Fruit fly (Drosophila melanogaster): ENCODE data around the gene CG46466.

The CG46466 gene

DNA sequence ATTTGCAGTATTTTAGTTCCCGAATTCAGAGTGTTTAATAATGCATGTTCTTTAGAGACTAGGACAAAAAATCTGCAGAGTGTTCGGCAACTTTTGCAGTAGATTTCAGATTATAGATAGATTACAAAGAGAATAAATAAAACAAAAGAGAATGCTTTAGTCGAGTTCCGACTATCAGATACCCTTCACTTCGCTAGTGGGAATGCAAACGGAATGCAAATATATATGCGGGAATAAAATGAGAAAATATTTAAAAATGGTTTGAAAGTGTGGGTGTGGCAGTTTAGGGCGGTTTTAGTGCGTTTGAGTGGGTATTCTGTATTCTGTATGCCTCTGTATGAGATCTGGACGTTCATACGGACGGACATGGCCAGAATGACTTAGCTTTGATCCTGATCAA is 43.9 kb upstream of the CG46466 start:
- TF ChIP-seq CG7963 (GFP tag; IDR thresholded peaks at IDR 0.05; ENCODE audit: partially characterized antibody) (peak; percentile 47; the same call in 1 of the 3 replicates), Nf-YB (GFP tag; optimal IDR thresholded peaks at IDR 0.05) (no peak), ATbp (GFP tag; optimal IDR thresholded peaks at IDR 0.05) (no peak), chn (GFP tag; optimal IDR thresholded peaks at IDR 0.05) (no peak), CG14860 (GFP tag; IDR thresholded peaks at IDR 0.05; ENCODE audit: partially characterized antibody) (peak; percentile 57), CG16813 (GFP tag; IDR thresholded peaks at IDR 0.05; ENCODE audit: partially characterized antibody) (peak; percentile 74), CG14441 (GFP tag; IDR thresholded peaks at IDR 0.05) (no peak), caup (GFP tag; optimal IDR thresholded peaks at IDR 0.05; ENCODE audit: severe bottlenecking) (no peak), CG3065 (GFP tag; optimal IDR thresholded peaks at IDR 0.05) (no peak), CG12236 (GFP tag; optimal IDR thresholded peaks at IDR 0.05) (no peak), HLH4C (GFP tag; IDR thresholded peaks at IDR 0.05; ENCODE audit: partially characterized antibody) (peak; percentile 66), CG6175 (GFP tag; IDR thresholded peaks at IDR 0.05) (no peak), hb (GFP tag; IDR thresholded peaks at IDR 0.05; ENCODE audit: partially characterized antibody) (no peak), amos (GFP tag; IDR thresholded peaks at IDR 0.05; ENCODE audit: partially characterized antibody) (peak; percentile 5; the same call in 1 of the 2 replicates), CG9876 (GFP tag; optimal IDR thresholded peaks at IDR 0.05) (no peak), CG30403 (GFP tag; optimal IDR thresholded peaks at IDR 0.05) (no peak), unpg (GFP tag; optimal IDR thresholded peaks at IDR 0.05) (no peak), lola (GFP tag; optimal IDR thresholded peaks at IDR 0.05) (no peak), CG14710 (tag; optimal IDR thresholded peaks at IDR 0.05) (no peak), Sin3A (optimal IDR thresholded peaks at IDR 0.05) (no peak), CG6791 (GFP tag; IDR thresholded peaks at IDR 0.05; ENCODE audit: partially characterized antibody) (peak; percentile 73; the same call in 2 of the 3 replicates), CG17802 (tag; optimal IDR thresholded peaks at IDR 0.05) (no peak), cwo (GFP tag; optimal IDR thresholded peaks at IDR 0.05) (no peak), CG14965 (GFP tag; optimal IDR thresholded peaks at IDR 0.05; ENCODE audit: borderline replicate concordance) (no peak), Dek (tag; optimal IDR thresholded peaks at IDR 0.05) (no peak), fd3F (GFP tag; optimal IDR thresholded peaks at IDR 0.05) (no peak), tx (GFP tag; optimal IDR thresholded peaks at IDR 0.05) (no peak), CG4707 (GFP tag; optimal IDR thresholded peaks at IDR 0.05) (no peak), en (GFP tag; optimal IDR thresholded peaks at IDR 0.05) (no peak), CG9215 (GFP tag; IDR thresholded peaks at IDR 0.05) (no peak), tna (GFP tag; IDR thresholded peaks at IDR 0.05; ENCODE audit: partially characterized antibody) (no peak), CG17385 (GFP tag; optimal IDR thresholded peaks at IDR 0.05) (no peak), Deaf1 (tag; optimal IDR thresholded peaks at IDR 0.05) (no peak), btn (GFP tag; optimal IDR thresholded peaks at IDR 0.05) (no peak), CG18262 (tag; optimal IDR thresholded peaks at IDR 0.05) (no peak), mld (GFP tag; IDR thresholded peaks at IDR 0.05; ENCODE audit: partially characterized antibody) (peak; percentile 52; the same call in 1 of the 3 replicates), sisA (GFP tag; IDR thresholded peaks at IDR 0.05) (no peak), D19A (tag; optimal IDR thresholded peaks at IDR 0.05) (no peak), CG8924 (tag; optimal IDR thresholded peaks at IDR 0.05) (no peak), HmgD (GFP tag; optimal IDR thresholded peaks at IDR 0.05) (no peak), CG11723 (GFP tag; optimal IDR thresholded peaks at IDR 0.05) (no peak), Dref (GFP tag; IDR thresholded peaks at IDR 0.05) (no peak), z (GFP tag; IDR thresholded peaks at IDR 0.05) (no peak), Poxn (GFP tag; IDR thresholded peaks at IDR 0.05) (no peak), gsb-n (tag; optimal IDR thresholded peaks at IDR 0.05) (no peak), pan (optimal IDR thresholded peaks at IDR 0.05) (no peak), pan (GFP tag; optimal IDR thresholded peaks at IDR 0.05 in 1 of 2, IDR thresholded peaks at IDR 0.05 in 1 of 2) (no peak), CG2202 (tag; optimal IDR thresholded peaks at IDR 0.05) (no peak), dan (GFP tag; IDR thresholded peaks at IDR 0.05) (no peak)

Measured in whole organism, embryonic.